Worm (Caenorhabditis elegans): ENCODE data around the gene C05D11.1.

Gene C05D11.1

ce11 chrIII:6467005-6467404 lies 30.6 kb downstream of the C05D11.1 start, which contains the start of gene T26A5.2:
T26A5.2 (plus strand) TSS chrIII:6467305.
- TF ChIP-seq drap-1 (GFP tag; optimal IDR thresholded peaks at IDR 0.05) (no peak), elt-1 (tag; optimal IDR thresholded peaks at IDR 0.05; ENCODE audit: borderline replicate concordance, insufficient read depth) (no peak), elt-3 (tag; optimal IDR thresholded peaks at IDR 0.05) (no peak), mab-5 (tag; optimal IDR thresholded peaks at IDR 0.05) (no peak), flh-1 (GFP tag; optimal IDR thresholded peaks at IDR 0.05) (no peak), ces-1 (GFP tag; optimal IDR thresholded peaks at IDR 0.05) (no peak), mls-2 (tag; optimal IDR thresholded peaks at IDR 0.05) (no peak), pha-4 (tag; optimal IDR thresholded peaks at IDR 0.05) (no peak), nhr-28 (tag; optimal IDR thresholded peaks at IDR 0.05) (no peak), ceh-43 (GFP tag; optimal IDR thresholded peaks at IDR 0.05) (no peak), sem-2 (GFP tag; optimal IDR thresholded peaks at IDR 0.05) (no peak), M03D4.4 (tag; optimal IDR thresholded peaks at IDR 0.05) (no peak), nhr-2 (tag; optimal IDR thresholded peaks at IDR 0.05) (no peak), cnd-1 (tag; optimal IDR thresholded peaks at IDR 0.05) (no peak), zip-8 (tag; optimal IDR thresholded peaks at IDR 0.05) (no peak), sptf-1 (tag; optimal IDR thresholded peaks at IDR 0.05) (no peak), hlh-1 (tag; optimal IDR thresholded peaks at IDR 0.05) (no peak)

ce11 chrIII:6471451-6471850 lies 35.0 kb downstream of the C05D11.1 start, which contains the start of gene wht-6:
wht-6 (plus strand) TSS chrIII:6471751.
- TF ChIP-seq zip-8 (tag; optimal IDR thresholded peaks at IDR 0.05) (no peak), bed-3 (GFP tag; optimal IDR thresholded peaks at IDR 0.05) (no peak), cnd-1 (tag; optimal IDR thresholded peaks at IDR 0.05) (no peak), sptf-1 (tag; optimal IDR thresholded peaks at IDR 0.05) (no peak)

ce11 chrIII:6476380-6476779 lies 40.0 kb downstream of the C05D11.1 start:
- TF ChIP-seq M03D4.4 (tag; optimal IDR thresholded peaks at IDR 0.05), result no peak
- TF ChIP-seq unc-39 (tag; optimal IDR thresholded peaks at IDR 0.05), result no peak
- TF ChIP-seq flh-1 (GFP tag; optimal IDR thresholded peaks at IDR 0.05), result no peak
- peak; percentile 65 for TF ChIP-seq nhr-2 (tag; optimal IDR thresholded peaks at IDR 0.05)
- TF ChIP-seq elt-1 (tag; optimal IDR thresholded peaks at IDR 0.05; ENCODE audit: borderline replicate concordance, insufficient read depth), result peak; percentile 51

- TF ChIP-seq zip-8 (tag; optimal IDR thresholded peaks at IDR 0.05) (peak; percentile 98), lin-32 (GFP tag; optimal IDR thresholded peaks at IDR 0.05) (no peak), unc-120 (tag; optimal IDR thresholded peaks at IDR 0.05; ENCODE audit: poor library complexity, severe bottlenecking) (no peak)
Measured at ce11 chrIII:6478256-6479004, 42.0 kb downstream of the C05D11.1 start, which contains the start of gene zip-8. zip-8 (plus strand) TSS chrIII:6478955.

ce11 chrIII:6479439-6479838 lies 43.0 kb downstream of the C05D11.1 start:
- TF ChIP-seq nhr-237 (tag; optimal IDR thresholded peaks at IDR 0.05), result no peak
- TF ChIP-seq nhr-2 (tag; optimal IDR thresholded peaks at IDR 0.05), result peak; percentile 89
- TF ChIP-seq ceh-39 (tag; optimal IDR thresholded peaks at IDR 0.05), result no peak
- peak; percentile 71 for TF ChIP-seq cnd-1 (tag; optimal IDR thresholded peaks at IDR 0.05)
- TF ChIP-seq zip-8 (tag; optimal IDR thresholded peaks at IDR 0.05), result no peak
- TF ChIP-seq flh-1 (GFP tag; optimal IDR thresholded peaks at IDR 0.05), result no peak

- TF ChIP-seq hlh-1 (tag; optimal IDR thresholded peaks at IDR 0.05) (no peak), mep-1 (tag; optimal IDR thresholded peaks at IDR 0.05) (no peak)
Measured at ce11 chrIII:6482918-6483317, 46.5 kb downstream of the C05D11.1 start, which contains the start of gene chtb-2. chtb-2 (plus strand) TSS chrIII:6483218.

- TF ChIP-seq elt-1 (tag; optimal IDR thresholded peaks at IDR 0.05; ENCODE audit: borderline replicate concordance, insufficient read depth), result no peak
- no peak for TF ChIP-seq blmp-1 (tag; optimal IDR thresholded peaks at IDR 0.05)
- TF ChIP-seq ceh-83 (GFP tag; optimal IDR thresholded peaks at IDR 0.05), result no peak
- peak; percentile 2 for TF ChIP-seq nhr-237 (tag; optimal IDR thresholded peaks at IDR 0.05)
- peak; percentile 62 for TF ChIP-seq ceh-43 (GFP tag; optimal IDR thresholded peaks at IDR 0.05)
- TF ChIP-seq nhr-76 (tag; optimal IDR thresholded peaks at IDR 0.05), result no peak
- no peak for TF ChIP-seq nhr-28 (tag; optimal IDR thresholded peaks at IDR 0.05)
- TF ChIP-seq lin-32 (GFP tag; optimal IDR thresholded peaks at IDR 0.05), result no peak
- peak; percentile 30 for TF ChIP-seq lsy-2 (tag; optimal IDR thresholded peaks at IDR 0.05)
- TF ChIP-seq mls-2 (tag; optimal IDR thresholded peaks at IDR 0.05), result no peak
- peak; percentile 39 for TF ChIP-seq mep-1 (tag; optimal IDR thresholded peaks at IDR 0.05)
- TF ChIP-seq nhr-12 (tag; optimal IDR thresholded peaks at IDR 0.05), result no peak
- TF ChIP-seq ham-2 (GFP tag; optimal IDR thresholded peaks at IDR 0.05), result no peak
- no peak for TF ChIP-seq lin-13 (tag; optimal IDR thresholded peaks at IDR 0.05)
- TF ChIP-seq flh-1 (GFP tag; optimal IDR thresholded peaks at IDR 0.05), result no peak
- TF ChIP-seq ces-1 (GFP tag; optimal IDR thresholded peaks at IDR 0.05), result peak; percentile 37
- TF ChIP-seq zip-8 (tag; optimal IDR thresholded peaks at IDR 0.05), result no peak
- no peak for TF ChIP-seq cnd-1 (tag; optimal IDR thresholded peaks at IDR 0.05)
- TF ChIP-seq sptf-1 (tag; optimal IDR thresholded peaks at IDR 0.05), result no peak
- no peak for TF ChIP-seq hlh-1 (tag; optimal IDR thresholded peaks at IDR 0.05)
- TF ChIP-seq ceh-39 (tag; optimal IDR thresholded peaks at IDR 0.05), result no peak
- TF ChIP-seq ztf-11 (tag; optimal IDR thresholded peaks at IDR 0.05), result no peak
- TF ChIP-seq pha-4 (tag; optimal IDR thresholded peaks at IDR 0.05), result no peak
- TF ChIP-seq elt-3 (tag; optimal IDR thresholded peaks at IDR 0.05), result no peak
- no peak for TF ChIP-seq unc-62 (GFP tag; optimal IDR thresholded peaks at IDR 0.05)
- TF ChIP-seq nhr-2 (tag; optimal IDR thresholded peaks at IDR 0.05), result no peak
Measured at ce11 chrIII:6488916-6489315, 52.5 kb downstream of the C05D11.1 start.
